Fruit fly (Drosophila melanogaster) whole organism, embryonic: Measurements from ENCODE around the gene Arp10.

Source experiments
- Adf1 ChIP-seq: fragments of 200-800 bp; sonication (Bioruptor generic); IDR thresholded peaks from 2 replicates; pipeline ENCODE4 v1.3.6; 2022; ENCODE audit warnings: missing biosample characterization, missing genetic modification characterization
- CG10209 ChIP-seq: fragments of 200-800 bp; sonication (Bioruptor generic); optimal IDR thresholded peaks from 3 replicates; lab custom pipeline; 2017; ENCODE audit warnings: missing biosample characterization, mild to moderate bottlenecking, missing genetic modification characterization, missing genetic modification reagents
- CG10366 ChIP-seq: fragments of 200-800 bp; sonication (Bioruptor generic); IDR thresholded peaks from 2 replicates; pipeline ENCODE4 v1.3.6; 2022; ENCODE audit warnings: missing biosample characterization, missing genetic modification characterization
- CG10654 ChIP-seq: fragments of 200-800 bp; sonication (Bioruptor generic); optimal IDR thresholded peaks from 2 replicates; lab custom pipeline; 2016; ENCODE audit warnings: missing biosample characterization, missing genetic modification characterization
- CG11085 ChIP-seq: fragments of 200-800 bp; sonication (Bioruptor generic); IDR thresholded peaks from 2 replicates; pipeline ENCODE4 v1.3.6; 2022; ENCODE audit warnings: missing biosample characterization, missing genetic modification characterization
- CG11093 ChIP-seq: fragments of 200-800 bp; sonication (Bioruptor generic); IDR thresholded peaks from 3 replicates; pipeline ENCODE4 v1.3.6; 2022; ENCODE audit warnings: missing biosample characterization, missing genetic modification characterization
- CG11247 ChIP-seq: fragments of 200-800 bp; sonication (Bioruptor generic); IDR thresholded peaks from 2 replicates; pipeline ENCODE4 v1.3.6; 2022; ENCODE audit warnings: missing biosample characterization, missing genetic modification characterization
- CG11696 ChIP-seq: fragments of 200-800 bp; sonication (Bioruptor generic); IDR thresholded peaks from 2 replicates; pipeline ENCODE4 v1.3.6; 2022; ENCODE audit warnings: missing biosample characterization, missing genetic modification characterization
- CG11723 ChIP-seq: fragments of 200-800 bp; sonication (Bioruptor generic); optimal IDR thresholded peaks from 2 replicates; lab custom pipeline; 2017; ENCODE audit warnings: missing biosample characterization, mild to moderate bottlenecking, missing genetic modification characterization
- CG12104 ChIP-seq: fragments of 200-800 bp; sonication (Bioruptor generic); optimal IDR thresholded peaks from 3 replicates; lab custom pipeline; 2016; ENCODE audit warnings: missing biosample characterization, missing genetic modification characterization
- CG14441 ChIP-seq: fragments of 200-800 bp; sonication (Bioruptor generic); IDR thresholded peaks from 2 replicates; pipeline ENCODE4 v1.3.6; 2022; ENCODE audit warnings: missing biosample characterization, missing genetic modification characterization
- CG16779 ChIP-seq: fragments of 200-800 bp; sonication (Bioruptor generic); IDR thresholded peaks from 2 replicates; pipeline ENCODE4 v1.3.6; 2022; ENCODE audit warnings: missing biosample characterization, missing genetic modification characterization
- CG16813 ChIP-seq: fragments of 200-800 bp; sonication (Bioruptor generic); IDR thresholded peaks from 3 replicates; pipeline ENCODE4 v1.3.6; 2022; ENCODE audit warnings: missing biosample characterization, missing genetic modification characterization; ENCODE audit not compliant: partially characterized antibody
- CG1792 ChIP-seq: fragments of 200-800 bp; sonication (Bioruptor generic); optimal IDR thresholded peaks from 2 replicates; lab custom pipeline; 2016; ENCODE audit warnings: missing biosample characterization, missing genetic modification characterization
- CG2202 ChIP-seq: fragments of 200-800 bp; sonication (Bioruptor generic); optimal IDR thresholded peaks from 2 replicates; lab custom pipeline; 2018; ENCODE audit warnings: missing biosample characterization, mild to moderate bottlenecking, missing genetic modification characterization
- CG30020 ChIP-seq: fragments of 200-800 bp; optimal IDR thresholded peaks from 2 replicates; lab custom pipeline; 2019; ENCODE audit warnings: missing biosample characterization, mild to moderate bottlenecking, missing genetic modification characterization, moderate library complexity
- CG33213 ChIP-seq: fragments of 200-800 bp; sonication (Bioruptor generic); optimal IDR thresholded peaks from 3 replicates; lab custom pipeline; 2016; ENCODE audit warnings: missing biosample characterization, missing genetic modification characterization
- CG3726 ChIP-seq: fragments of 200-800 bp; sonication (Bioruptor generic); IDR thresholded peaks from 3 replicates; pipeline ENCODE4, ENCODE4 v1.3.6; 2022; ENCODE audit warnings: missing biosample characterization, missing genetic modification characterization
- CG4854 ChIP-seq: fragments of 200-800 bp; sonication (Bioruptor generic); optimal IDR thresholded peaks from 2 replicates; lab custom pipeline; 2016; ENCODE audit warnings: missing biosample characterization, missing genetic modification characterization, inconsistent platforms
- CG5953 ChIP-seq: fragments of 200-800 bp; sonication (Bioruptor generic); IDR thresholded peaks from 2 replicates; pipeline ENCODE4 v1.3.6; 2022; ENCODE audit warnings: missing biosample characterization, missing genetic modification characterization
- CG6654 ChIP-seq: fragments of 200-800 bp; sonication (Bioruptor generic); optimal IDR thresholded peaks from 2 replicates; lab custom pipeline; 2017; ENCODE audit warnings: missing biosample characterization, mild to moderate bottlenecking, missing genetic modification characterization
- CG6689 ChIP-seq: fragments of 200-800 bp; sonication (Bioruptor generic); IDR thresholded peaks from 2 replicates; pipeline ENCODE4 v1.3.6; 2022; ENCODE audit warnings: missing biosample characterization, missing genetic modification characterization
- CG7271 ChIP-seq: fragments of 200-800 bp; sonication (Bioruptor generic); optimal IDR thresholded peaks from 2 replicates; lab custom pipeline; 2018; ENCODE audit warnings: missing biosample characterization, mild to moderate bottlenecking, missing genetic modification characterization, moderate library complexity
- CG8290 ChIP-seq, 3 experiments: fragments of 200-800 bp; sonication (Bioruptor generic); optimal IDR thresholded peaks; 2 replicates each; lab custom pipeline; 2016 to 2019; ENCODE audit warnings: missing biosample characterization in 3 of 3, missing genetic modification characterization in 3 of 3, mild to moderate bottlenecking in 2 of 3, moderate library complexity in 1 of 3
- CG8765 ChIP-seq: fragments of 200-800 bp; sonication (Bioruptor generic); IDR thresholded peaks from 2 replicates; pipeline ENCODE4 v1.3.6; 2022; ENCODE audit warnings: missing biosample characterization, missing genetic modification characterization
- CTCF ChIP-seq: fragments of 200-800 bp; sonication (Bioruptor generic); optimal IDR thresholded peaks from 2 replicates; lab custom pipeline; 2017; ENCODE audit warnings: missing biosample characterization, mild to moderate bottlenecking, missing genetic modification characterization, moderate library complexity
- Dll ChIP-seq: fragments of 200-800 bp; sonication (Bioruptor generic); IDR thresholded peaks from 4 replicates; pipeline ENCODE4 v1.3.6; 2022; ENCODE audit warnings: missing biosample characterization, missing genetic modification characterization; ENCODE audit not compliant: partially characterized antibody
- ERR ChIP-seq: fragments of 200-800 bp; sonication (Bioruptor generic); optimal IDR thresholded peaks from 2 replicates; lab custom pipeline; 2016; ENCODE audit warnings: missing biosample characterization, missing genetic modification characterization
- Gsc ChIP-seq: fragments of 200-800 bp; sonication (Bioruptor generic); IDR thresholded peaks from 2 replicates; pipeline ENCODE4 v1.3.6; 2022; ENCODE audit warnings: missing biosample characterization, missing genetic modification characterization
- H15 ChIP-seq: fragments of 200-800 bp; sonication (Bioruptor generic); IDR thresholded peaks from 3 replicates; pipeline ENCODE4 v1.3.6; 2022; ENCODE audit warnings: missing biosample characterization, missing genetic modification characterization
- HmgD ChIP-seq: fragments of 200-800 bp; sonication (Bioruptor generic); optimal IDR thresholded peaks from 3 replicates; lab custom pipeline; 2016; ENCODE audit warnings: missing biosample characterization, missing genetic modification characterization
- Jarid2 ChIP-seq: fragments of 200-800 bp; sonication (Bioruptor generic); optimal IDR thresholded peaks from 3 replicates; lab custom pipeline; 2017; ENCODE audit warnings: mild to moderate bottlenecking, missing biosample characterization, missing genetic modification reagents, missing genetic modification characterization
- Max ChIP-seq: fragments of 200-800 bp; sonication (Bioruptor generic); optimal IDR thresholded peaks from 2 replicates; lab custom pipeline; 2016; ENCODE audit warnings: missing biosample characterization, mild to moderate bottlenecking, missing genetic modification characterization
- NC2β ChIP-seq: fragments of 200-800 bp; sonication (Bioruptor generic); optimal IDR thresholded peaks from 2 replicates; lab custom pipeline; 2016; ENCODE audit warnings: missing biosample characterization, missing genetic modification characterization
- Neu2 ChIP-seq: fragments of 200-800 bp; sonication (Bioruptor generic); optimal IDR thresholded peaks from 3 replicates; lab custom pipeline; 2016; ENCODE audit warnings: missing biosample characterization, missing genetic modification characterization, borderline replicate concordance
- Sox100B ChIP-seq: fragments of 200-800 bp; sonication (Bioruptor generic); optimal IDR thresholded peaks from 3 replicates; lab custom pipeline; 2018; ENCODE audit warnings: missing biosample characterization, mild to moderate bottlenecking, missing genetic modification characterization
- Xbp1 ChIP-seq: fragments of 200-800 bp; sonication (Bioruptor generic); optimal IDR thresholded peaks from 3 replicates; lab custom pipeline; 2016; ENCODE audit warnings: missing biosample characterization, mild to moderate bottlenecking, missing genetic modification characterization
- abd-A ChIP-seq: fragments of 200-800 bp; sonication (Bioruptor generic); optimal IDR thresholded peaks from 3 replicates; lab custom pipeline; 2019; ENCODE audit warnings: missing biosample characterization, mild to moderate bottlenecking, missing genetic modification characterization, moderate library complexity
- ara ChIP-seq: fragments of 200-800 bp; sonication (Bioruptor generic); IDR thresholded peaks from 2 replicates; pipeline ENCODE4 v1.3.6; 2022; ENCODE audit warnings: missing biosample characterization, missing genetic modification characterization
- br ChIP-seq: fragments of >200 bp; optimal IDR thresholded peaks from 2 replicates; lab custom pipeline; 2017
- chif ChIP-seq, 2 experiments: fragments of 200-800 bp; sonication (Bioruptor generic); optimal IDR thresholded peaks; 3 replicates each; lab custom pipeline; 2016; ENCODE audit warnings: missing biosample characterization in 2 of 2, missing genetic modification characterization in 2 of 2
- da ChIP-seq: fragments of 200-800 bp; sonication (Bioruptor generic); optimal IDR thresholded peaks from 2 replicates; lab custom pipeline; 2016; ENCODE audit warnings: missing biosample characterization, missing genetic modification characterization
- danr ChIP-seq: fragments of 200-800 bp; sonication (Bioruptor generic); IDR thresholded peaks from 2 replicates; pipeline ENCODE4 v1.3.6; 2022; ENCODE audit warnings: missing biosample characterization, missing genetic modification characterization
- ewg ChIP-seq: fragments of 200-800 bp; sonication (Bioruptor generic); optimal IDR thresholded peaks from 3 replicates; lab custom pipeline; 2017; ENCODE audit warnings: mild to moderate bottlenecking, missing biosample characterization, missing genetic modification reagents, missing genetic modification characterization
- fd96Cb ChIP-seq: fragments of 200-800 bp; sonication (Bioruptor generic); optimal IDR thresholded peaks from 2 replicates; lab custom pipeline; 2018; ENCODE audit warnings: missing biosample characterization, mild to moderate bottlenecking, missing genetic modification characterization, moderate library complexity
- kah ChIP-seq: fragments of 200-800 bp; sonication (Bioruptor generic); optimal IDR thresholded peaks from 2 replicates; lab custom pipeline; 2018; ENCODE audit warnings: missing biosample characterization, mild to moderate bottlenecking, missing genetic modification characterization
- kay ChIP-seq: fragments of 200-800 bp; sonication (Bioruptor generic); optimal IDR thresholded peaks from 2 replicates; lab custom pipeline; 2016; ENCODE audit warnings: missing biosample characterization, missing genetic modification characterization
- sens ChIP-seq: fragments of 200-800 bp; sonication (Bioruptor generic); peaks from one replicate; lab custom pipeline; 2016; ENCODE audit warnings: missing biosample characterization, missing genetic modification characterization
- trem ChIP-seq: fragments of 200-800 bp; optimal IDR thresholded peaks from 3 replicates; lab custom pipeline; 2019; ENCODE audit warnings: missing biosample characterization, mild to moderate bottlenecking, missing genetic modification characterization, moderate library complexity
- vvl ChIP-seq: fragments of 200-800 bp; sonication (Bioruptor generic); IDR thresholded peaks from 2 replicates; pipeline ENCODE4 v1.3.6; 2022; ENCODE audit warnings: missing biosample characterization, missing genetic modification characterization
- z ChIP-seq: fragments of 200-800 bp; sonication (Bioruptor generic); IDR thresholded peaks from 3 replicates; pipeline ENCODE4 v1.3.6; 2022; ENCODE audit warnings: missing biosample characterization, missing genetic modification characterization
- zfh2 ChIP-seq: fragments of 200-800 bp; sonication (Bioruptor generic); optimal IDR thresholded peaks from 2 replicates; lab custom pipeline; 2016; ENCODE audit warnings: missing biosample characterization, missing genetic modification characterization

Arp10 gene

DNA sequence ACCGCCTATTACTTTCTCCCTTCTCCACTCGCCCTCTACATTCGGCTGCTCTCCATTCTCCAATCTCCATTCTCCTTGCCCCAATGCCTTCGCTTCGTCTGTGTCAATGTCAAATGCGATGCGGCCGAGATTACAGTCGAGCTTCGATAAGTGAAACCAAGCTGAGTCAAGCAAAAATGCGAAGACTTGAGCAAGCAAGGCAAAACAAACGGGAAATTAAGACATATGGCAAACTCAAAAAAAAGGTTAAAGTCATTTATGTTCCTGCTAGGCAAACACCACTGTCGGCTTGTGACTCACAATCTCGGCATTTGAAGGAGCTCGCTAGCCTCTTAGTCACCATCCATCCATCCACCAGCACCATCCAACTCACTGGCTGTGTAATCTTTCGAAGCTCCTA, 22.4 kb upstream of the Arp10 start (continued):
- TF ChIP-seq CG6654 (GFP tag; lab: Kevin White, UChicago) (peak; percentile 78), CG8765 (GFP tag; lab: Robert Waterston, UW) (peak; percentile 89), CG11247 (peak; percentile 93), Sox100B (GFP tag; lab: Kevin White, UChicago) (no peak), abd-A (tag; lab: Kevin White, UChicago) (no peak), CG10209 (peak; percentile 93), CG8290 (GFP tag; optimal IDR thresholded peaks at IDR 0.05; lab: Kevin White, UChicago) (peak; percentile 97), CG8290 (tag; optimal IDR thresholded peaks at IDR 0.05; lab: Kevin White, UChicago) (peak; percentile 92 to 98), H15 (GFP tag; lab: Robert Waterston, UW) (peak; percentile 90), CG16813 (GFP tag; lab: Robert Waterston, UW) (no peak), ERR (GFP tag; lab: Kevin White, UChicago) (peak; percentile 98), danr (peak; percentile 86), br (lab: Kevin White, UChicago) (no peak), CG7271 (tag; lab: Kevin White, UChicago) (peak; percentile 59), Neu2 (GFP tag; lab: Kevin White, UChicago) (peak; percentile 77), CG12104 (peak; percentile 89), Xbp1 (GFP tag; lab: Kevin White, UChicago) (peak; percentile 98), ara (GFP tag; lab: Robert Waterston, UW) (peak; percentile 95), kay (GFP tag; lab: Kevin White, UChicago) (peak; percentile 100), z (GFP tag; lab: Robert Waterston, UW) (0 out of 3 replicates have a peak, but pooled peaks have one; percentile 38), CG30020 (peak; percentile 81), CG10654 (GFP tag; lab: Kevin White, UChicago) (peak; percentile 88), zfh2 (GFP tag; lab: Kevin White, UChicago) (peak; percentile 98), CG6689 (GFP tag; lab: Robert Waterston, UW) (peak; percentile 94), CG3726 (peak; percentile 90), HmgD (GFP tag; lab: Kevin White, UChicago) (peak; percentile 92), CG33213 (GFP tag; lab: Kevin White, UChicago) (peak; percentile 95), trem (peak; percentile 80), CG4854 (GFP tag; lab: Kevin White, UChicago) (peak; percentile 86), CG2202 (tag; lab: Kevin White, UChicago) (peak; percentile 94), CG5953 (peak; percentile 96), CG11696 (GFP tag; lab: Robert Waterston, UW) (peak; percentile 78), CG11093 (GFP tag; lab: Robert Waterston, UW) (peak; percentile 92), CG14441 (peak; percentile 92), chif (GFP tag; optimal IDR thresholded peaks at IDR 0.05; lab: Kevin White, UChicago) (peak; percentile 98), da (GFP tag; lab: Kevin White, UChicago) (peak; percentile 93), vvl (GFP tag; lab: Robert Waterston, UW) (peak; percentile 98), Adf1 (GFP tag; lab: Robert Waterston, UW) (peak; percentile 68), Max (GFP tag; lab: Kevin White, UChicago) (peak; percentile 88), NC2β (GFP tag; lab: Kevin White, UChicago) (peak; percentile 97), sens (GFP tag; lab: Kevin White, UChicago) (peak; percentile 100), ewg (GFP tag; lab: Kevin White, UChicago) (peak; percentile 92), kah (peak; percentile 78), CG10366 (GFP tag; lab: Robert Waterston, UW) (peak; percentile 97), fd96Cb (tag; lab: Kevin White, UChicago) (peak; percentile 93), Dll (GFP tag; lab: Robert Waterston, UW) (no peak), CTCF (GFP tag; lab: Kevin White, UChicago) (peak; percentile 56), Jarid2 (peak; percentile 54), Gsc (GFP tag; lab: Robert Waterston, UW) (peak; percentile 86), CG1792 (peak; percentile 95), CG11085 (GFP tag; lab: Robert Waterston, UW) (peak; percentile 83), CG11723 (GFP tag; lab: Kevin White, UChicago) (peak; percentile 96), CG16779 (peak; percentile 90)
